Fruit fly (Drosophila melanogaster): ENCODE data around the gene unc-13-4A.
A peak's percentile ranks its signal among the peaks of the same experiment; 100 is the strongest.

The unc-13-4A gene

DNA sequence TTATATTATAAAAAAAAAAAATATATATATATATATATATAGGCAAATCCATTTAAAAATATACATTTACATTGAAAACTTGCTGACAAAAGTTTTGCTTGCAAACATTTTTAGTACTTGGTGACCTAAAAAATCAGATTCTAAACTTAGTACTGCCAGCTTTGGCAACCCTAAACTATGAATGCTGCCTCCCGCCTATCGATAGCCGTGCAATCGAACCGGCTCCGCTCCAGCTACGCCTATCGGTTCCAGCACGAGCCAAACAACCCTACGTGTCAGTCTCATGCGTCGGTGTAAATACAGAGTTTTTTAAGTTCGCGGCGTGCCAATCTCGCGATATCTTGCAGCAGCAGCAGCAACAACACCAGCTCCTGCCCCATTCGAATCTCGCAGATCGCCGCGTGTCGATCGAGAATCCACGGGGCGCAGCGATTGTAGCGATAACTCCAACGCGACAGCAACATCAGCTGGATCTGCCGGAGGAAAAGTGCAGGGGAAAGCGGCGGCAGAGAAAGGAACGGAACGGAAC, 47.7 kb upstream of the unc-13-4A start, which contains the start of gene Sec63 (continued):
- TF ChIP-seq Eip74EF (GFP tag; optimal IDR thresholded peaks at IDR 0.05) (no peak), ATbp (GFP tag; optimal IDR thresholded peaks at IDR 0.05) (no peak), bsh (GFP tag; optimal IDR thresholded peaks at IDR 0.05) (peak in 1 of 2 experiments; percentile 32), CG6254 (GFP tag; optimal IDR thresholded peaks at IDR 0.05) (peak; percentile 15), HLH4C (GFP tag; IDR thresholded peaks at IDR 0.05; ENCODE audit: partially characterized antibody) (peak; percentile 89), kay (GFP tag; optimal IDR thresholded peaks at IDR 0.05) (no peak), Dfd (GFP tag; optimal IDR thresholded peaks at IDR 0.05) (no peak), pb (GFP tag; optimal IDR thresholded peaks at IDR 0.05) (peak; percentile 11), nom (GFP tag; optimal IDR thresholded peaks at IDR 0.05) (no peak), CG5245 (GFP tag; optimal IDR thresholded peaks at IDR 0.05) (peak; percentile 54), YL-1 (GFP tag; optimal IDR thresholded peaks at IDR 0.05) (no peak), shn (GFP tag; optimal IDR thresholded peaks at IDR 0.05) (no peak), abd-A (tag; optimal IDR thresholded peaks at IDR 0.05) (no peak), psq (GFP tag; optimal IDR thresholded peaks at IDR 0.05) (no peak), gsb (GFP tag; IDR thresholded peaks at IDR 0.05) (no peak; the same call in 1 of the 2 replicates), Deaf1 (tag; optimal IDR thresholded peaks at IDR 0.05) (no peak), ato (GFP tag; IDR thresholded peaks at IDR 0.05; ENCODE audit: partially characterized antibody) (peak; percentile 54; the same call in 1 of the 2 replicates), CG31388 (GFP tag; optimal IDR thresholded peaks at IDR 0.05) (no peak), CG9797 (GFP tag; optimal IDR thresholded peaks at IDR 0.05) (no peak), CG2129 (GFP tag; IDR thresholded peaks at IDR 0.05; ENCODE audit: partially characterized antibody) (peak; percentile 69), pum (GFP tag; optimal IDR thresholded peaks at IDR 0.05) (no peak), B-H1 (GFP tag; IDR thresholded peaks at IDR 0.05) (no peak), CG7839 (tag; optimal IDR thresholded peaks at IDR 0.05) (peak; percentile 49), CG9437 (GFP tag; optimal IDR thresholded peaks at IDR 0.05) (no peak), fru (optimal IDR thresholded peaks at IDR 0.05) (no peak), CG10979 (tag; optimal IDR thresholded peaks at IDR 0.05) (no peak), Hsf (GFP tag; optimal IDR thresholded peaks at IDR 0.05) (peak; percentile 38), CG9609 (GFP tag; optimal IDR thresholded peaks at IDR 0.05) (peak; percentile 10), CG10147 (GFP tag; optimal IDR thresholded peaks at IDR 0.05) (no peak), seq (GFP tag; IDR thresholded peaks at IDR 0.05) (no peak), h (optimal IDR thresholded peaks at IDR 0.05) (no peak), dysf (GFP tag; IDR thresholded peaks at IDR 0.05) (no peak; the same call in 2 of the 3 replicates), pzg (GFP tag; optimal IDR thresholded peaks at IDR 0.05) (peak; percentile 77), Ada2b (GFP tag; IDR thresholded peaks at IDR 0.05) (0 out of 2 replicates have a peak, but pooled peaks have one; percentile 4), Kr (GFP tag; optimal IDR thresholded peaks at IDR 0.05) (no peak), unc-4 (GFP tag; IDR thresholded peaks at IDR 0.05; ENCODE audit: partially characterized antibody) (peak; percentile 80), CG13296 (GFP tag; optimal IDR thresholded peaks at IDR 0.05) (no peak), insv (GFP tag; optimal IDR thresholded peaks at IDR 0.05) (no peak), lab (GFP tag; optimal IDR thresholded peaks at IDR 0.05) (peak; percentile 50), CG10267 (tag; optimal IDR thresholded peaks at IDR 0.05) (peak; percentile 19), Xbp1 (GFP tag; optimal IDR thresholded peaks at IDR 0.05) (peak; percentile 67), CG10431 (GFP tag; optimal IDR thresholded peaks at IDR 0.05) (no peak), klu (GFP tag; IDR thresholded peaks at IDR 0.05) (no peak), repo (GFP tag; optimal IDR thresholded peaks at IDR 0.05) (peak; percentile 6), grau (tag; optimal IDR thresholded peaks at IDR 0.05) (peak; percentile 53), CG17385 (GFP tag; optimal IDR thresholded peaks at IDR 0.05) (no peak), sisA (GFP tag; IDR thresholded peaks at IDR 0.05) (0 out of 2 replicates have a peak, but pooled peaks have one; percentile 27), CG1233 (GFP tag; optimal IDR thresholded peaks at IDR 0.05) (no peak), CG1529 (GFP tag; optimal IDR thresholded peaks at IDR 0.05) (no peak), vnd (GFP tag; IDR thresholded peaks at IDR 0.05; ENCODE audit: partially characterized antibody) (peak; percentile 78)
